3 worm cellular contexts compared by ENCODE assay signal in genomic region chrV:4038557-4038956, ce11.
TF ChIP-seq lines count a peak whose summit lies in the region.

No protein-coding gene starts in this region.

TF ChIP-seq in whole organism, L2 larva, 48 proteins besides CTCF, POLR2A, EP300 and RAD21:
- TF ChIP-seq lin-11 (tag; optimal IDR thresholded peaks at IDR 0.05; lab: Kevin White, UChicago) (no peak), nhr-129 (tag; optimal IDR thresholded peaks at IDR 0.05; lab: Kevin White, UChicago) (peak; percentile 69), mab-5 (tag; optimal IDR thresholded peaks at IDR 0.05; lab: Kevin White, UChicago) (no peak), peb-1 (tag; optimal IDR thresholded peaks at IDR 0.05; lab: Kevin White, UChicago) (no peak)

TF ChIP-seq in whole organism, L4 larva, 104 proteins besides CTCF, POLR2A, EP300 and RAD21:
- TF ChIP-seq zfp-2 (tag; optimal IDR thresholded peaks at IDR 0.05; lab: Kevin White, UChicago): no peak
- peak; percentile 63 for TF ChIP-seq zip-2 (tag; optimal IDR thresholded peaks at IDR 0.05; lab: Kevin White, UChicago)

TF ChIP-seq in whole organism, young adult, 124 proteins besides CTCF, POLR2A, EP300 and RAD21:
- TF ChIP-seq madf-3 (GFP tag; IDR thresholded peaks at IDR 0.05; lab: Robert Waterston, UW) (no peak), bed-2 (GFP tag; IDR thresholded peaks at IDR 0.05; lab: Robert Waterston, UW) (no peak), cebp-1 (GFP tag; IDR thresholded peaks at IDR 0.05; lab: Robert Waterston, UW) (no peak), cebp-1 (tag; optimal IDR thresholded peaks at IDR 0.05; lab: Kevin White, UChicago) (peak; percentile 91), chd-7 (tag; optimal IDR thresholded peaks at IDR 0.05; lab: Kevin White, UChicago) (no peak), xnd-1 (tag; optimal IDR thresholded peaks at IDR 0.05; lab: Kevin White, UChicago) (no peak), rcor-1 (GFP tag; IDR thresholded peaks at IDR 0.05; lab: Robert Waterston, UW) (no peak), hmg-20 (GFP tag; IDR thresholded peaks at IDR 0.05; lab: Robert Waterston, UW) (no peak)
